Fruit fly (Drosophila melanogaster) whole organism, embryonic: ENCODE measurements around the gene CG9467.

Source experiments
- B-H2 ChIP-seq: fragments of 200-800 bp; sonication (Bioruptor generic); optimal IDR thresholded peaks from 2 replicates; lab custom pipeline; 2018; ENCODE audit warnings: missing biosample characterization, mild to moderate bottlenecking, missing genetic modification characterization
- Blimp-1 ChIP-seq: fragments of 200-800 bp; sonication (Bioruptor generic); optimal IDR thresholded peaks from 3 replicates; lab custom pipeline; 2018; ENCODE audit warnings: missing biosample characterization, missing genetic modification characterization, mild to moderate bottlenecking, moderate library complexity, missing genetic modification reagents
- CG10321 ChIP-seq: fragments of 200-800 bp; sonication (Bioruptor generic); IDR thresholded peaks from 2 replicates; pipeline ENCODE4 v1.3.6; 2022; ENCODE audit warnings: missing biosample characterization, missing genetic modification characterization
- CG10366 ChIP-seq: fragments of 200-800 bp; sonication (Bioruptor generic); IDR thresholded peaks from 2 replicates; pipeline ENCODE4 v1.3.6; 2022; ENCODE audit warnings: missing biosample characterization, missing genetic modification characterization
- CG10654 ChIP-seq: fragments of 200-800 bp; sonication (Bioruptor generic); optimal IDR thresholded peaks from 2 replicates; lab custom pipeline; 2016; ENCODE audit warnings: missing biosample characterization, missing genetic modification characterization
- CG11247 ChIP-seq: fragments of 200-800 bp; sonication (Bioruptor generic); IDR thresholded peaks from 2 replicates; pipeline ENCODE4 v1.3.6; 2022; ENCODE audit warnings: missing biosample characterization, missing genetic modification characterization
- CG11723 ChIP-seq: fragments of 200-800 bp; sonication (Bioruptor generic); optimal IDR thresholded peaks from 2 replicates; lab custom pipeline; 2017; ENCODE audit warnings: missing biosample characterization, mild to moderate bottlenecking, missing genetic modification characterization
- CG13424 ChIP-seq: fragments of 200-800 bp; sonication (Bioruptor generic); optimal IDR thresholded peaks from 2 replicates; lab custom pipeline; 2019; ENCODE audit warnings: missing biosample characterization, mild to moderate bottlenecking, missing genetic modification characterization, moderate library complexity
- CG15269 ChIP-seq: fragments of 200-800 bp; sonication (Bioruptor generic); optimal IDR thresholded peaks from 2 replicates; lab custom pipeline; 2018; ENCODE audit warnings: missing biosample characterization, mild to moderate bottlenecking, missing genetic modification characterization, moderate library complexity
- CG15479 ChIP-seq: fragments of 200-800 bp; sonication (Bioruptor generic); optimal IDR thresholded peaks from 3 replicates; lab custom pipeline; 2019; ENCODE audit warnings: missing biosample characterization, mild to moderate bottlenecking, missing genetic modification characterization, moderate library complexity
- CG17568 ChIP-seq: fragments of 200-800 bp; sonication (Bioruptor generic); optimal IDR thresholded peaks from 2 replicates; lab custom pipeline; 2018; ENCODE audit warnings: missing biosample characterization, mild to moderate bottlenecking, missing genetic modification characterization, moderate library complexity
- CG30403 ChIP-seq: fragments of 200-800 bp; sonication (Bioruptor generic); optimal IDR thresholded peaks from 3 replicates; lab custom pipeline; 2016; ENCODE audit warnings: missing biosample characterization, missing genetic modification characterization
- CG34376 ChIP-seq: fragments of 200-800 bp; sonication (Bioruptor generic); optimal IDR thresholded peaks from 2 replicates; lab custom pipeline; 2018; ENCODE audit warnings: missing biosample characterization, mild to moderate bottlenecking, missing genetic modification characterization
- CG3847 ChIP-seq: fragments of 200-800 bp; sonication (Bioruptor generic); IDR thresholded peaks from 2 replicates; pipeline ENCODE4 v1.3.6; 2022; ENCODE audit warnings: missing biosample characterization, missing genetic modification characterization
- CG4424 ChIP-seq: fragments of 200-800 bp; sonication (Bioruptor generic); optimal IDR thresholded peaks from 3 replicates; lab custom pipeline; 2016; ENCODE audit warnings: missing biosample characterization, missing genetic modification characterization
- CG4707 ChIP-seq: fragments of 200-800 bp; sonication (Bioruptor generic); optimal IDR thresholded peaks from 2 replicates; lab custom pipeline; 2018; ENCODE audit warnings: missing biosample characterization, mild to moderate bottlenecking, missing genetic modification characterization, moderate library complexity
- CG7745 ChIP-seq: fragments of 200-800 bp; sonication (Bioruptor generic); optimal IDR thresholded peaks from 2 replicates; lab custom pipeline; 2018; ENCODE audit warnings: missing biosample characterization, mild to moderate bottlenecking, missing genetic modification characterization, moderate library complexity
- CG8281 ChIP-seq: fragments of 200-800 bp; sonication (Bioruptor generic); optimal IDR thresholded peaks from 2 replicates; lab custom pipeline; 2018; ENCODE audit warnings: missing biosample characterization, mild to moderate bottlenecking, missing genetic modification characterization, moderate library complexity
- Fer2 ChIP-seq: fragments of 200-800 bp; sonication (Bioruptor generic); optimal IDR thresholded peaks from 2 replicates; lab custom pipeline; 2018; ENCODE audit warnings: missing biosample characterization, mild to moderate bottlenecking, missing genetic modification characterization, moderate library complexity
- Fer3 ChIP-seq: fragments of 200-800 bp; sonication (Bioruptor generic); optimal IDR thresholded peaks from 2 replicates; lab custom pipeline; 2018; ENCODE audit warnings: missing biosample characterization, mild to moderate bottlenecking, missing genetic modification characterization, moderate library complexity
- GATAe ChIP-seq: fragments of 200-800 bp; sonication (Bioruptor generic); conservative IDR thresholded peaks from 2 replicates; pipeline ENCODE4 v1.3.6; 2022; ENCODE audit warnings: missing biosample characterization, missing genetic modification characterization
- Gug ChIP-seq: fragments of 200-800 bp; sonication (Bioruptor generic); IDR thresholded peaks from 4 replicates; pipeline ENCODE4 v1.3.6; 2022; ENCODE audit warnings: missing biosample characterization, missing genetic modification characterization
- Lhr ChIP-seq: fragments of 200-800 bp; sonication (Bioruptor generic); optimal IDR thresholded peaks from 3 replicates; lab custom pipeline; 2017; ENCODE audit warnings: mild to moderate bottlenecking, missing biosample characterization, missing genetic modification reagents, missing genetic modification characterization
- Med ChIP-seq: fragments of 200-800 bp; sonication (Bioruptor generic); peaks from one replicate; lab custom pipeline; 2016; ENCODE audit warnings: missing biosample characterization, missing genetic modification characterization, mild to moderate bottlenecking, inconsistent platforms, moderate library complexity
- Pdp1 ChIP-seq, 2 experiments: fragments of 200-800 bp; sonication (Bioruptor generic); optimal IDR thresholded peaks; 3 replicates each; lab custom pipeline; 2016; ENCODE audit warnings: missing biosample characterization in 2 of 2, missing genetic modification characterization in 2 of 2, mild to moderate bottlenecking in 1 of 2, moderate library complexity in 1 of 2
- Side ChIP-seq: fragments of 200-800 bp; sonication (Bioruptor generic); optimal IDR thresholded peaks from 2 replicates; lab custom pipeline; 2016; ENCODE audit warnings: missing biosample characterization, missing genetic modification characterization
- Usf ChIP-seq: fragments of 200-800 bp; sonication (Bioruptor generic); optimal IDR thresholded peaks from 2 replicates; lab custom pipeline; 2017; ENCODE audit warnings: missing genotype, missing biosample characterization, missing genetic modification characterization
- ase ChIP-seq: fragments of 200-800 bp; sonication (Bioruptor generic); IDR thresholded peaks from 3 replicates; pipeline ENCODE4 v1.3.6; 2022; ENCODE audit warnings: missing biosample characterization, missing genetic modification characterization
- br ChIP-seq: fragments of >200 bp; optimal IDR thresholded peaks from 2 replicates; lab custom pipeline; 2017
- bsh ChIP-seq, 2 experiments: fragments of 200-800 bp; sonication (Bioruptor generic); optimal IDR thresholded peaks; 2 replicates each; lab custom pipeline; 2017 to 2018; ENCODE audit warnings: mild to moderate bottlenecking in 2 of 2, missing biosample characterization in 2 of 2, missing genetic modification characterization in 2 of 2, moderate library complexity in 1 of 2
- btn ChIP-seq: fragments of 200-800 bp; sonication (Bioruptor generic); optimal IDR thresholded peaks from 2 replicates; lab custom pipeline; 2016; ENCODE audit warnings: missing biosample characterization, missing genetic modification characterization
- chif ChIP-seq, 2 experiments: fragments of 200-800 bp; sonication (Bioruptor generic); optimal IDR thresholded peaks; 3 replicates each; lab custom pipeline; 2016; ENCODE audit warnings: missing biosample characterization in 2 of 2, missing genetic modification characterization in 2 of 2
- da ChIP-seq: fragments of 200-800 bp; sonication (Bioruptor generic); optimal IDR thresholded peaks from 2 replicates; lab custom pipeline; 2016; ENCODE audit warnings: missing biosample characterization, missing genetic modification characterization
- dmrt99B ChIP-seq: fragments of 200-800 bp; sonication (Bioruptor generic); optimal IDR thresholded peaks from 2 replicates; lab custom pipeline; 2018; ENCODE audit warnings: missing biosample characterization, mild to moderate bottlenecking, missing genetic modification characterization, moderate library complexity
- exex ChIP-seq: fragments of 200-800 bp; sonication (Bioruptor generic); optimal IDR thresholded peaks from 4 replicates; lab custom pipeline; 2018; ENCODE audit warnings: missing biosample characterization, mild to moderate bottlenecking, missing genetic modification characterization, moderate library complexity
- fd64A ChIP-seq: fragments of 200-800 bp; sonication (Bioruptor generic); optimal IDR thresholded peaks from 3 replicates; lab custom pipeline; 2018; ENCODE audit warnings: missing biosample characterization, mild to moderate bottlenecking, missing genetic modification characterization
- fu2 ChIP-seq: fragments of 200-800 bp; sonication (Bioruptor generic); optimal IDR thresholded peaks from 2 replicates; lab custom pipeline; 2016; ENCODE audit warnings: missing biosample characterization, missing genetic modification characterization
- gro ChIP-seq: fragments of 200-800 bp; sonication (Bioruptor generic); optimal IDR thresholded peaks from 2 replicates; lab custom pipeline; 2016; ENCODE audit warnings: missing biosample characterization, missing genetic modification characterization
- hb ChIP-seq: fragments of 200-800 bp; sonication (Bioruptor generic); IDR thresholded peaks from 3 replicates; pipeline ENCODE4 v1.3.6; 2022; ENCODE audit warnings: missing biosample characterization, missing genetic modification characterization; ENCODE audit not compliant: partially characterized antibody
- insv ChIP-seq, 2 experiments: fragments of 200-800 bp; sonication (Bioruptor generic); optimal IDR thresholded peaks; 3 replicates each; lab custom pipeline; 2016 to 2018; ENCODE audit warnings: missing biosample characterization in 2 of 2, missing genetic modification characterization in 2 of 2
- nerfin-2 ChIP-seq: fragments of 200-800 bp; sonication (Bioruptor generic); IDR thresholded peaks from 2 replicates; pipeline ENCODE4 v1.3.6; 2022; ENCODE audit warnings: missing biosample characterization, missing genetic modification characterization; ENCODE audit not compliant: partially characterized antibody
- nom ChIP-seq: fragments of 200-800 bp; sonication (Bioruptor generic); optimal IDR thresholded peaks from 2 replicates; lab custom pipeline; 2017; ENCODE audit warnings: missing biosample characterization, missing genetic modification characterization, mild to moderate bottlenecking, moderate library complexity, missing genetic modification reagents
- org-1 ChIP-seq: fragments of 200-800 bp; sonication (Bioruptor generic); optimal IDR thresholded peaks from 2 replicates; lab custom pipeline; 2017; ENCODE audit warnings: missing biosample characterization, missing genetic modification characterization
- pnt ChIP-seq: fragments of 200-800 bp; sonication (Bioruptor generic); optimal IDR thresholded peaks from 3 replicates; lab custom pipeline; 2016; ENCODE audit warnings: missing biosample characterization, missing genetic modification characterization
- pum ChIP-seq: fragments of 200-800 bp; sonication (Bioruptor generic); optimal IDR thresholded peaks from 2 replicates; lab custom pipeline; 2016; ENCODE audit warnings: missing biosample characterization, missing genetic modification characterization
- tna ChIP-seq: fragments of 200-800 bp; sonication (Bioruptor generic); IDR thresholded peaks from 2 replicates; pipeline ENCODE4 v1.3.6; 2022; ENCODE audit warnings: missing biosample characterization, missing genetic modification characterization; ENCODE audit not compliant: partially characterized antibody
- toy ChIP-seq: fragments of 200-800 bp; sonication (Bioruptor generic); IDR thresholded peaks from 2 replicates; pipeline ENCODE4 v1.3.6; 2022; ENCODE audit warnings: missing biosample characterization, missing genetic modification characterization
- trh ChIP-seq: fragments of 200-800 bp; sonication (Bioruptor generic); optimal IDR thresholded peaks from 2 replicates; lab custom pipeline; 2016; ENCODE audit warnings: missing biosample characterization, missing genetic modification characterization
- zen ChIP-seq: fragments of 200-800 bp; sonication (Bioruptor generic); optimal IDR thresholded peaks from 3 replicates; lab custom pipeline; 2018; ENCODE audit warnings: missing biosample characterization, mild to moderate bottlenecking, missing genetic modification characterization, moderate library complexity

The CG9467 gene

dm6 chr3R:9759360-9760191 is 41.2 kb downstream of the CG9467 start, which contains the start of gene Mpi (continued):
- TF ChIP-seq CG8281 (no peak), br (no peak), Gug (GFP tag; lab: Robert Waterston, UW) (no peak), CG10366 (peak; percentile 13; the same call in 1 of the 2 replicates), insv (GFP tag; optimal IDR thresholded peaks at IDR 0.05; lab: Kevin White, UChicago) (no peak), Usf (GFP tag; lab: Kevin White, UChicago) (no peak), CG34376 (GFP tag; lab: Kevin White, UChicago) (peak; percentile 56), chif (GFP tag; optimal IDR thresholded peaks at IDR 0.05; lab: Kevin White, UChicago) (no peak), dmrt99B (tag; lab: Kevin White, UChicago) (no peak), toy (GFP tag; lab: Robert Waterston, UW) (no peak), CG4707 (GFP tag; lab: Kevin White, UChicago) (peak; percentile 12), bsh (GFP tag; optimal IDR thresholded peaks at IDR 0.05; lab: Kevin White, UChicago) (peak in 1 of 2 experiments; percentile 42), fd64A (GFP tag; lab: Kevin White, UChicago) (no peak), nerfin-2 (GFP tag; lab: Robert Waterston, UW) (peak; percentile 31; the same call in 1 of the 2 replicates), CG30403 (GFP tag; lab: Kevin White, UChicago) (peak; percentile 18), btn (no peak), ase (GFP tag; lab: Robert Waterston, UW) (no peak), CG7745 (tag; lab: Kevin White, UChicago) (peak; percentile 1), CG10321 (no peak), CG15479 (GFP tag; lab: Kevin White, UChicago) (no peak), CG17568 (GFP tag; lab: Kevin White, UChicago) (no peak), Fer2 (tag; lab: Kevin White, UChicago) (no peak), CG11247 (GFP tag; lab: Robert Waterston, UW) (0 out of 2 replicates have a peak, but pooled peaks have one; percentile 17), CG11723 (no peak), Side (GFP tag; lab: Kevin White, UChicago) (no peak), gro (GFP tag; lab: Kevin White, UChicago) (no peak), Lhr (GFP tag; lab: Kevin White, UChicago) (no peak), exex (no peak), tna (GFP tag; lab: Robert Waterston, UW) (no peak), da (GFP tag; lab: Kevin White, UChicago) (no peak), CG4424 (peak; percentile 27), pum (GFP tag; lab: Kevin White, UChicago) (no peak), trh (GFP tag; lab: Kevin White, UChicago) (no peak), Pdp1 (GFP tag; optimal IDR thresholded peaks at IDR 0.05; lab: Kevin White, UChicago) (peak in 1 of 2 experiments; percentile 33), pnt (no peak), Blimp-1 (no peak), CG13424 (tag; lab: Kevin White, UChicago) (peak; percentile 49), org-1 (GFP tag; lab: Kevin White, UChicago) (no peak), nom (no peak), CG10654 (GFP tag; lab: Kevin White, UChicago) (no peak), GATAe (GFP tag; lab: Robert Waterston, UW) (no peak), fu2 (GFP tag; lab: Kevin White, UChicago) (no peak), Fer3 (tag; lab: Kevin White, UChicago) (no peak), CG3847 (GFP tag; lab: Robert Waterston, UW) (no peak), Med (GFP tag; lab: Kevin White, UChicago) (peak; percentile 75), zen (tag; lab: Kevin White, UChicago) (peak; percentile 78), B-H2 (GFP tag; lab: Kevin White, UChicago) (peak; percentile 36), CG15269 (tag; lab: Kevin White, UChicago) (no peak), hb (GFP tag; lab: Robert Waterston, UW) (no peak)
